Fruit fly (Drosophila melanogaster) whole organism, larva: ENCODE data around the gene Mpi.

Experiments
- noc ChIP-seq: fragments of 200-800 bp; sonication (Bioruptor generic); optimal IDR thresholded peaks from 3 replicates; lab custom pipeline; 2019; ENCODE audit warnings: missing biosample characterization, mild to moderate bottlenecking, missing genetic modification characterization, moderate library complexity

Mpi gene

dm6 chr3R:9784341-9785062, 25.1 kb downstream of the Mpi start, which contains the start of the genes MtnA and CG8500:
TSS of gene MtnA (minus strand) at chr3R:9784370.
TSS of gene CG8500 (plus strand) at chr3R:9784653.
- no peak for TF ChIP-seq noc (tag; lab: Kevin White, UChicago)

DNA sequence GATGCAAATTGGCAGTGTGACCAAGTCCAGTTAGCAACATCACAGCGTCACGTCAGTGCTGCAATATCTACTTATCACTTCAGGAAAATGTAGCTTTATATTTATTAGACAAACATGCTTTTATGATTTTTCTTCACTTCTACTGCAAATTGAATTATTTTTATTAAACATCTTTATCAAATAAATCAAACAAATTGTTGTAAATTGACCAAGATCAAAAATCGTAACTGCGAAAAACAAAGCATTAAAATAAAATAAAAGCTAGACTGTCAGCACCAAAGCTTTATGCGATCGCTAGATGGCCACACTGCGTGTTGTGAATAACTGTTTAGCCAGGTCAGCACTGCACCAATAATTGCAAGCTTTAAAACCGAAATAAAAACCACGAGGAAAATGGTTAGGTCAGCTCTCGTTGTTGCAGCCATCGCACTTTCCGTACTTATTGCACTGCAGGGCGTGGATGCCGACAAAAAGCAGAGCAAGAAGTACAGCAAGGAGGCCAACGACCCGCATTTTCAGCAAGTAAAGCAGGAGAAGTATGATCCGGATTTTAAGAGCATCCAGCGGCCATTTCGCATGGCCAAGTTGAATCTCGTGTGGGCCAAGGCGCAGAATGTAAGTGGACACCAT, 31.9 kb downstream of the Mpi start, which contains the start of the genes CG12945 and CG8507:
CG12945 (minus strand) TSS at position 45 of the 630 bp plus-strand sequence.
CG8507 (plus strand) TSS at position 307 of the 630 bp plus-strand sequence.
- TF ChIP-seq noc (tag; lab: Kevin White, UChicago): peak; percentile 50

dm6 chr3R:9793018-9793417, 33.6 kb downstream of the Mpi start, which contains the start of gene CG8516:
TSS of gene CG8516 (plus strand) at chr3R:9793295.
- no peak for TF ChIP-seq noc (tag; lab: Kevin White, UChicago)

DNA sequence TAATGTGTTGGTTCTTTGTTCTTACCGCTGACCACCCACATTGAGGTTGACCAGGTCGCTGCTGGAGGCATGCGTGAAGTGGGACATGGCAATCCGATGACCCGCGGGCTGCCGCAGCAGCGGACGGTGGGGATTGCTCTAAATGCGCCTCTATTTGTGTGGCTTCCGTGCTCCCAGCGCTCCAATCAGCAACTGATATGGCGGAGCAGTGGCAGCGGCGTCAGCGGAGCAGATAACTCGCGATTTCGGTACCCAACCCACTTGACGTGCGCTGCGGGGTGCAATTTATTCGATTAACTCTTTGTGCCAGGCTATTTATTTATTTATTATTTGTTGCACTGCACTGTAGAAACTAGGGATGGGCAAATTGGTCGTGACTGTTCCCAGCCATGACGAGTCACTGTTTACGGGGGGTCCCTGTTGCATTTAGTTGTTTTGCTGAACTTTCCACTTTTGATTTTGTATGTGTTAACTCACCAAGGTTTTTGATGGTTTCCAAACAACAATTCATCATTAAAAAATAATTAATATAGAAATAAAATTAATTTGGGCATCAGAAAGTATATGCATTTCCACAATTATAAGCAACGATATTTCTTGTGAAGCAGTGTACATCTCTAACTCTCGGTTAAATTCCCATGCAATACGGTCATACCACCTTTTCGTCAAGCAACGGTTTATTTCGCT, 41.4 kb downstream of the Mpi start, which contains the start of the genes CG9467 and CG8526:
CG9467 (minus strand) TSS at position 383 of the 687 bp plus-strand sequence.
CG8526 (plus strand) TSS at position 637 of the 687 bp plus-strand sequence.
- no peak for TF ChIP-seq noc (tag; lab: Kevin White, UChicago)

- peak; percentile 52 for TF ChIP-seq noc (tag; lab: Kevin White, UChicago)
These were observed 49.6 kb downstream of the Mpi start, which contains the start of gene FBXO11 for dm6 chr3R:9808946-9809545. TSS of gene FBXO11 (minus strand) at chr3R:9809368.
